Worm (Caenorhabditis elegans) whole organism, mixed stage, embryonic: Measurements from ENCODE around the gene ddn-3.
A peak's percentile ranks its signal among the peaks of the same experiment; 100 is the strongest.

Experiments used
- M03D4.4 ChIP-seq: sonication (generic microtip); optimal IDR thresholded peaks from 2 replicates; lab custom pipeline; 2017; ENCODE audit warnings: mild to moderate bottlenecking, missing genetic modification characterization, missing compliant biosample characterization
- bed-3 ChIP-seq: fragments of 200-800 bp; sonication (Bioruptor generic); optimal IDR thresholded peaks from 3 replicates; lab custom pipeline; 2018; ENCODE audit warnings: mild to moderate bottlenecking, missing genetic modification characterization, moderate library complexity, missing compliant biosample characterization
- blmp-1 ChIP-seq: fragments of 150-350 bp; optimal IDR thresholded peaks from 2 replicates; lab custom pipeline; 2014; ENCODE audit warnings: missing biosample characterization, missing genetic modification characterization
- ceh-39 ChIP-seq: fragments of 150-350 bp; optimal IDR thresholded peaks from 2 replicates; lab custom pipeline; 2014; ENCODE audit warnings: missing biosample characterization, missing genetic modification characterization
- ceh-83 ChIP-seq: fragments of 200-800 bp; sonication (Bioruptor generic); optimal IDR thresholded peaks from 2 replicates; lab custom pipeline; 2018; ENCODE audit warnings: mild to moderate bottlenecking, missing genetic modification characterization, missing compliant biosample characterization
- ces-1 ChIP-seq: fragments of 150-350 bp; optimal IDR thresholded peaks from 2 replicates; lab custom pipeline; 2014; ENCODE audit warnings: missing biosample characterization, missing genetic modification reagents, missing genetic modification characterization
- cnd-1 ChIP-seq: fragments of 200-800 bp; sonication (Bioruptor generic); optimal IDR thresholded peaks from 2 replicates; lab custom pipeline; 2018; ENCODE audit warnings: mild to moderate bottlenecking, missing genetic modification characterization, missing compliant biosample characterization
- drap-1 ChIP-seq: fragments of 200-800 bp; sonication (Bioruptor generic); optimal IDR thresholded peaks from 3 replicates; lab custom pipeline; 2018; ENCODE audit warnings: mild to moderate bottlenecking, missing genetic modification characterization, missing compliant biosample characterization
- elt-1 ChIP-seq: sonication (generic microtip); optimal IDR thresholded peaks from 2 replicates; lab custom pipeline; 2017; ENCODE audit warnings: missing genetic modification characterization, mild to moderate bottlenecking, missing compliant biosample characterization, antibody characterized with exemption, moderate library complexity, borderline replicate concordance; ENCODE audit not compliant: insufficient read depth
- elt-3 ChIP-seq: fragments of 150-350 bp; optimal IDR thresholded peaks from 2 replicates; lab custom pipeline; 2014; ENCODE audit warnings: missing biosample characterization, missing genetic modification characterization
- flh-1 ChIP-seq: fragments of 200-800 bp; sonication (Bioruptor generic); optimal IDR thresholded peaks from 2 replicates; lab custom pipeline; 2018; ENCODE audit warnings: mild to moderate bottlenecking, missing genetic modification characterization, moderate library complexity, missing compliant biosample characterization
- ham-2 ChIP-seq: fragments of 200-800 bp; sonication (Bioruptor generic); optimal IDR thresholded peaks from 2 replicates; lab custom pipeline; 2018; ENCODE audit warnings: mild to moderate bottlenecking, missing genetic modification characterization, missing compliant biosample characterization
- hlh-1 ChIP-seq: fragments of 150-350 bp; optimal IDR thresholded peaks from 2 replicates; lab custom pipeline; 2014; ENCODE audit warnings: missing biosample characterization, missing genetic modification reagents, missing genetic modification characterization
- lin-13 ChIP-seq: fragments of 150-350 bp; optimal IDR thresholded peaks from 2 replicates; lab custom pipeline; 2014; ENCODE audit warnings: missing biosample characterization, missing genetic modification characterization
- lin-32 ChIP-seq: fragments of 200-800 bp; sonication (Bioruptor generic); optimal IDR thresholded peaks from 2 replicates; lab custom pipeline; 2018; ENCODE audit warnings: mild to moderate bottlenecking, missing genetic modification characterization, missing compliant biosample characterization
- lsy-2 ChIP-seq: fragments of 150-350 bp; optimal IDR thresholded peaks from 2 replicates; lab custom pipeline; 2014; ENCODE audit warnings: missing biosample characterization, missing genetic modification characterization
- mab-5 ChIP-seq: fragments of 150-350 bp; optimal IDR thresholded peaks from 2 replicates; lab custom pipeline; 2014; ENCODE audit warnings: missing biosample characterization, missing genetic modification characterization
- mep-1 ChIP-seq: fragments of 150-350 bp; optimal IDR thresholded peaks from 2 replicates; lab custom pipeline; 2017; ENCODE audit warnings: missing biosample characterization, missing genetic modification reagents, missing genetic modification characterization, inconsistent platforms
- mls-2 ChIP-seq: sonication (generic microtip); optimal IDR thresholded peaks from 2 replicates; lab custom pipeline; 2016; ENCODE audit warnings: mild to moderate bottlenecking, missing genetic modification characterization, moderate library complexity, missing compliant biosample characterization
- nhr-12 ChIP-seq: fragments of 150-350 bp; optimal IDR thresholded peaks from 2 replicates; lab custom pipeline; 2014; ENCODE audit warnings: missing biosample characterization, missing genetic modification characterization
- nhr-2 ChIP-seq: fragments of 150-350 bp; optimal IDR thresholded peaks from 2 replicates; lab custom pipeline; 2014; ENCODE audit warnings: missing biosample characterization, missing genetic modification characterization
- nhr-237 ChIP-seq: fragments of 150-350 bp; optimal IDR thresholded peaks from 2 replicates; lab custom pipeline; 2014; ENCODE audit warnings: missing biosample characterization, missing genetic modification characterization
- nhr-28 ChIP-seq: fragments of 150-350 bp; optimal IDR thresholded peaks from 2 replicates; lab custom pipeline; 2014; ENCODE audit warnings: missing biosample characterization, missing genetic modification characterization
- nhr-76 ChIP-seq: sonication (generic microtip); optimal IDR thresholded peaks from 2 replicates; lab custom pipeline; 2017; ENCODE audit warnings: missing biosample characterization, missing genetic modification characterization
- pha-4 ChIP-seq: fragments of 150-350 bp; optimal IDR thresholded peaks from 2 replicates; lab custom pipeline; 2018; ENCODE audit warnings: missing biosample characterization, missing genetic modification reagents, missing genetic modification characterization
- sem-2 ChIP-seq: fragments of 200-800 bp; sonication (Bioruptor generic); optimal IDR thresholded peaks from 2 replicates; lab custom pipeline; 2018; ENCODE audit warnings: mild to moderate bottlenecking, missing genetic modification characterization, missing compliant biosample characterization
- snpc-4 ChIP-seq: fragments of 150-350 bp; optimal IDR thresholded peaks from 2 replicates; lab custom pipeline; 2014; ENCODE audit warnings: missing biosample characterization, missing genetic modification characterization
- sptf-1 ChIP-seq: sonication (generic microtip); optimal IDR thresholded peaks from 2 replicates; lab custom pipeline; 2017; ENCODE audit warnings: mild to moderate bottlenecking, missing genetic modification characterization, moderate library complexity, missing compliant biosample characterization
- tbx-8 ChIP-seq: fragments of 200-800 bp; sonication (Bioruptor generic); optimal IDR thresholded peaks from 2 replicates; lab custom pipeline; 2018; ENCODE audit warnings: mild to moderate bottlenecking, missing genetic modification characterization, moderate library complexity, missing compliant biosample characterization
- unc-120 ChIP-seq: sonication (generic microtip); optimal IDR thresholded peaks from 2 replicates; lab custom pipeline; 2017; ENCODE audit warnings: missing genetic modification characterization, missing compliant biosample characterization; ENCODE audit not compliant: poor library complexity, severe bottlenecking
- unc-39 ChIP-seq: fragments of 150-350 bp; optimal IDR thresholded peaks from 2 replicates; lab custom pipeline; 2014; ENCODE audit warnings: missing biosample characterization, missing genetic modification characterization
- unc-62 ChIP-seq: fragments of 150-350 bp; optimal IDR thresholded peaks from 2 replicates; lab custom pipeline; 2014; ENCODE audit warnings: missing biosample characterization, missing genetic modification reagents, missing genetic modification characterization
- zip-8 ChIP-seq: fragments of 150-350 bp; optimal IDR thresholded peaks from 2 replicates; lab custom pipeline; 2014; ENCODE audit warnings: missing biosample characterization, missing genetic modification characterization
- ztf-11 ChIP-seq: fragments of 150-350 bp; optimal IDR thresholded peaks from 2 replicates; lab custom pipeline; 2014; ENCODE audit warnings: missing biosample characterization, missing genetic modification characterization

Gene ddn-3

DNA sequence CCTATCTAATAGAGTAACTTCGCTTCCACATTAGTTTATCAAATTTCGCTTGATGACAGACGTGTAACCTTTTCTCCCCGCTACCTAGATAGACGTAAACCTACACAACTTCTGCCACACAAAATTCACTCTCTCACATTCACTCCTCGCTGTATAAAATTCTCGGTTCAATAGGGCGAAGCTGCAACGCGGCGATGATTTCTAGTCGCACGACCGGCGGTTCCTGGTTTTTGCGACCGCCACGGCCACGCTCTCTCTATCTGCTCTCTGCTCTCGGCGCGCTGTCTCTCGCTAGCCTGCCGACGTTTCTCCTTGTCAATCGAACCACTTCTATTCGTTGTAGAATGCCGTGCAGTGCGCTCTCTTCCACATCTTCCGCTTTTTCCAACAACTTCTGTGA is 39.9 kb upstream of the ddn-3 start:
- peak; percentile 54 for TF ChIP-seq ham-2
- peak; percentile 6 for TF ChIP-seq mep-1 (tag; lab: Kevin White, UChicago)
- TF ChIP-seq M03D4.4 (tag; lab: Kevin White, UChicago), result peak; percentile 2
- no peak for TF ChIP-seq snpc-4
- no peak for TF ChIP-seq lin-13 (tag; lab: Kevin White, UChicago)
- peak; percentile 12 for TF ChIP-seq ztf-11 (tag; lab: Kevin White, UChicago)
- TF ChIP-seq mls-2, result no peak
- TF ChIP-seq blmp-1, result no peak
- TF ChIP-seq drap-1 (GFP tag; lab: Kevin White, UChicago), result peak; percentile 58
- TF ChIP-seq flh-1 (GFP tag; lab: Kevin White, UChicago), result no peak
- no peak for TF ChIP-seq nhr-12 (tag; lab: Kevin White, UChicago)
- no peak for TF ChIP-seq nhr-28
- peak; percentile 9 for TF ChIP-seq unc-62 (GFP tag; lab: Kevin White, UChicago)
- TF ChIP-seq sptf-1 (tag; lab: Kevin White, UChicago), result no peak
- TF ChIP-seq tbx-8 (GFP tag; lab: Kevin White, UChicago), result no peak
- TF ChIP-seq lin-32 (GFP tag; lab: Kevin White, UChicago), result no peak
- peak; percentile 56 for TF ChIP-seq nhr-237 (tag; lab: Kevin White, UChicago)
- TF ChIP-seq lsy-2 (tag; lab: Kevin White, UChicago), result peak; percentile 31
- TF ChIP-seq unc-120, result no peak
- TF ChIP-seq ceh-39 (tag; lab: Kevin White, UChicago), result no peak
- no peak for TF ChIP-seq hlh-1 (tag; lab: Kevin White, UChicago)
- no peak for TF ChIP-seq unc-39 (tag; lab: Kevin White, UChicago)
- TF ChIP-seq zip-8 (tag; lab: Kevin White, UChicago), result no peak
- TF ChIP-seq ceh-83 (GFP tag; lab: Kevin White, UChicago), result peak; percentile 32
- peak; percentile 9 for TF ChIP-seq ces-1
- no peak for TF ChIP-seq sem-2
- no peak for TF ChIP-seq mab-5 (tag; lab: Kevin White, UChicago)
- TF ChIP-seq, all 35 proteins: peak for 10

DNA sequence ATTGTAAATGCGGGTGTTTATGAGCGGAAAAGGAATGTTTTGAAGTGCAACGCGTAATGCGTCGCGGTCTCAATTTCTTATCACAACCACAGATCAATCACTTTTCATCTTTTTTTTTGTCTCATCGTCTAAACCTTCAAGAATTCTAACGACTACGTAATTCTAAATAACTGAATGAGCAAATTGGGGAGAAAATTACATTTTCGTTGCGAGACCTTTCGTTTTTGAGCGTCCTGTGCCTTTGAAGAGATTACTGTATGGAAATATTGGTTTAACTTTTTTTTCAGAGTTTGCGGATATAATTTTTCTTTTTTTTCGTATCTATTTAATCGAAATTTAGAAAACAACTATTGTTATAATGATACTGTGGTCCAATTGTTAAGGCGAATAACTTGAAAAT is 39.5 kb upstream of the ddn-3 start:
- TF ChIP-seq bed-3 (no peak), lin-32 (GFP tag; lab: Kevin White, UChicago) (no peak), nhr-76 (no peak), elt-1 (no peak), pha-4 (tag; lab: Kevin White, UChicago) (no peak), nhr-237 (tag; lab: Kevin White, UChicago) (no peak), snpc-4 (no peak), M03D4.4 (tag; lab: Kevin White, UChicago) (no peak), unc-120 (no peak), nhr-2 (no peak), ceh-39 (tag; lab: Kevin White, UChicago) (no peak)

DNA sequence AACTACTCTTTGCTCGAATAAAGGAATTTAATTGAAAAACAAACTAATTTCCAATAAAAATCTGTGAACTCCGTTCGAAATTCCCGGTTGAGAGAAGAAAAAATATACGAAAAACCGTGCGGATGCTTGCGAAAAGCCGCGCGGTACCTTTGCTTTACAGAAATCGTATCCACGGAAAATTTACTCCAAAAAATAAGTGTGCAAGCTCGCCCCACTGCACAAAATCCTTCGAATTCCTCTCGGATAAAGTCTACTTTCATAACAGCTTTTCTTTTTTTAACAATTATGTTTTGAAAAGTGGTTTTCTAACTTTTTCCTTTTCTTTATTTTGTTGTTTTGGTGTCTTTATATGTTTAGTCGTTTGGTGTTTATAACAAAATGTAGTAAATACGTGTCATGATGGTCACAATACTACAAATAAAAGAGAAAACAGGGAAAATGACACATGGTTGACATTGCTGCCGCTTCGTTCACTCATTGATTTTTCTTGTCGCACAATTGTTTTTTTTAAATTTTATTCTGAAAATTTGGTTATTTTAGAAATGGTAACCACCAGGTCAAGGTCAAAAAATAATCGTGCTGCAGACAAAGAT is 36.3 kb upstream of the ddn-3 start, which contains the start of gene cept-2:
cept-2 (plus strand) TSS at position 533 of the 593 bp plus-strand sequence.
- TF ChIP-seq elt-3 (tag; lab: Kevin White, UChicago) (no peak), lin-13 (tag; lab: Kevin White, UChicago) (peak; percentile 70), mep-1 (tag; lab: Kevin White, UChicago) (peak; percentile 97), nhr-2 (peak; percentile 8), ces-1 (no peak), sptf-1 (tag; lab: Kevin White, UChicago) (peak; percentile 56), snpc-4 (no peak), unc-39 (tag; lab: Kevin White, UChicago) (no peak), hlh-1 (tag; lab: Kevin White, UChicago) (peak; percentile 40), unc-62 (GFP tag; lab: Kevin White, UChicago) (peak; percentile 27), lsy-2 (tag; lab: Kevin White, UChicago) (peak; percentile 84), ztf-11 (tag; lab: Kevin White, UChicago) (no peak), lin-32 (GFP tag; lab: Kevin White, UChicago) (no peak), cnd-1 (peak; percentile 2), pha-4 (tag; lab: Kevin White, UChicago) (peak; percentile 58), ceh-39 (tag; lab: Kevin White, UChicago) (peak; percentile 12), nhr-237 (tag; lab: Kevin White, UChicago) (peak; percentile 86), blmp-1 (no peak), M03D4.4 (tag; lab: Kevin White, UChicago) (no peak), sem-2 (no peak), mls-2 (no peak), drap-1 (GFP tag; lab: Kevin White, UChicago) (peak; percentile 49)
